Worm (Caenorhabditis elegans): ENCODE measurements around the gene ncx-7.

- TF ChIP-seq lin-11 (tag; optimal IDR thresholded peaks at IDR 0.05) (no peak), odd-2 (tag; optimal IDR thresholded peaks at IDR 0.05) (no peak), che-1 (tag; optimal IDR thresholded peaks at IDR 0.05) (no peak), ttx-3 (tag; optimal IDR thresholded peaks at IDR 0.05) (no peak), ama-1 (optimal IDR thresholded peaks at IDR 0.05) (no peak), hlh-8 (tag; optimal IDR thresholded peaks at IDR 0.05) (no peak), fkh-10 (GFP tag; optimal IDR thresholded peaks at IDR 0.05) (no peak), sox-2 (GFP tag; IDR thresholded peaks at IDR 0.05) (no peak), ceh-2 (tag; optimal IDR thresholded peaks at IDR 0.05) (no peak), nhr-11 (tag; optimal IDR thresholded peaks at IDR 0.05) (no peak), pqm-1 (tag; optimal IDR thresholded peaks at IDR 0.05) (no peak), npax-4 (tag; optimal IDR thresholded peaks at IDR 0.05) (no peak)
Observed at ce11 chrIII:9740663-9741062, 20.6 kb upstream of the ncx-7 start.
